Fruit fly (Drosophila melanogaster): Measurements from ENCODE around the gene Rnf11.

The Rnf11 gene

dm6 chr4:358093-358929 is 43.6 kb downstream of the Rnf11 start, which contains the start of gene PMCA (continued):
- TF ChIP-seq Bgb (GFP tag; IDR thresholded peaks at IDR 0.05; ENCODE audit: partially characterized antibody) = peak; percentile 83
- no peak for TF ChIP-seq CG2678 (tag; optimal IDR thresholded peaks at IDR 0.05)
- TF ChIP-seq Lhr (GFP tag; optimal IDR thresholded peaks at IDR 0.05) = peak; percentile 7
- peak; percentile 25 for TF ChIP-seq p53 (GFP tag; optimal IDR thresholded peaks at IDR 0.05)
- TF ChIP-seq Awh (GFP tag; IDR thresholded peaks at IDR 0.05) = no peak
- TF ChIP-seq corto (GFP tag; optimal IDR thresholded peaks at IDR 0.05) = no peak
- peak; percentile 40 for TF ChIP-seq CG2116 (GFP tag; optimal IDR thresholded peaks at IDR 0.05)
- no peak for TF ChIP-seq CG9609 (GFP tag; optimal IDR thresholded peaks at IDR 0.05)
- TF ChIP-seq Dll (GFP tag; IDR thresholded peaks at IDR 0.05; ENCODE audit: partially characterized antibody) = peak; percentile 81; the same call in 3 of the 4 replicates
- TF ChIP-seq CG15479 (GFP tag; optimal IDR thresholded peaks at IDR 0.05) = peak; percentile 73
- peak; percentile 35 for TF ChIP-seq sug (tag; optimal IDR thresholded peaks at IDR 0.05)
- TF ChIP-seq CG8765 (GFP tag; IDR thresholded peaks at IDR 0.05) = no peak
- TF ChIP-seq vnd (GFP tag; IDR thresholded peaks at IDR 0.05; ENCODE audit: partially characterized antibody) = peak; percentile 68; the same call in 2 of the 3 replicates
- no peak for TF ChIP-seq Asciz (GFP tag; optimal IDR thresholded peaks at IDR 0.05)
- TF ChIP-seq CG33213 (GFP tag; optimal IDR thresholded peaks at IDR 0.05) = no peak
- no peak for TF ChIP-seq CG15073 (GFP tag; optimal IDR thresholded peaks at IDR 0.05)
- no peak for TF ChIP-seq btn (GFP tag; optimal IDR thresholded peaks at IDR 0.05)
- peak; percentile 98 for TF ChIP-seq CG9437 (GFP tag; optimal IDR thresholded peaks at IDR 0.05)
- TF ChIP-seq CG1024 (GFP tag; IDR thresholded peaks at IDR 0.05) = peak; percentile 55; the same call in 1 of the 2 replicates
- TF ChIP-seq bbx (GFP tag; IDR thresholded peaks at IDR 0.05; ENCODE audit: partially characterized antibody) = peak; percentile 76; the same call in 1 of the 2 replicates
- no peak for TF ChIP-seq CG12071 (GFP tag; optimal IDR thresholded peaks at IDR 0.05)
- no peak for TF ChIP-seq prd (optimal IDR thresholded peaks at IDR 0.05)
- TF ChIP-seq prd (GFP tag; IDR thresholded peaks at IDR 0.05) = no peak
- TF ChIP-seq CG14965 (GFP tag; optimal IDR thresholded peaks at IDR 0.05; ENCODE audit: borderline replicate concordance) = no peak
- TF ChIP-seq scrt (GFP tag; optimal IDR thresholded peaks at IDR 0.05) = no peak
- peak; percentile 83 for TF ChIP-seq CG17802 (tag; optimal IDR thresholded peaks at IDR 0.05)
- 0 out of 2 replicates have a peak, but pooled peaks have one; percentile 60 for TF ChIP-seq ato (GFP tag; IDR thresholded peaks at IDR 0.05; ENCODE audit: partially characterized antibody)

dm6 chr4:358930-359268 is 44.2 kb downstream of the Rnf11 start:
- no peak for TF ChIP-seq org-1 (GFP tag; optimal IDR thresholded peaks at IDR 0.05)
- no peak for TF ChIP-seq Nf-YA (GFP tag; IDR thresholded peaks at IDR 0.05)
- peak; percentile 90 for TF ChIP-seq CG9437 (GFP tag; optimal IDR thresholded peaks at IDR 0.05)
- TF ChIP-seq D19A (tag; optimal IDR thresholded peaks at IDR 0.05) = no peak
- no peak for TF ChIP-seq CG6683 (GFP tag; optimal IDR thresholded peaks at IDR 0.05)
- TF ChIP-seq gem (tag; optimal IDR thresholded peaks at IDR 0.05) = peak; percentile 25
- peak; percentile 85 for TF ChIP-seq pros (GFP tag; optimal IDR thresholded peaks at IDR 0.05)
- no peak for TF ChIP-seq Gug (GFP tag; IDR thresholded peaks at IDR 0.05)
- no peak for TF ChIP-seq CG10462 (GFP tag; optimal IDR thresholded peaks at IDR 0.05)
- TF ChIP-seq CG3726 (GFP tag; IDR thresholded peaks at IDR 0.05) = no peak
- no peak for TF ChIP-seq caup (GFP tag; optimal IDR thresholded peaks at IDR 0.05; ENCODE audit: severe bottlenecking)
- peak; percentile 8 for TF ChIP-seq Sry-δ (GFP tag; optimal IDR thresholded peaks at IDR 0.05)
- peak; percentile 11 for TF ChIP-seq exex (tag; optimal IDR thresholded peaks at IDR 0.05)
- no peak for TF ChIP-seq oc (tag; optimal IDR thresholded peaks at IDR 0.05)
